Fruit fly (Drosophila melanogaster): ENCODE data around the gene CG4593.

CG4593 gene

DNA sequence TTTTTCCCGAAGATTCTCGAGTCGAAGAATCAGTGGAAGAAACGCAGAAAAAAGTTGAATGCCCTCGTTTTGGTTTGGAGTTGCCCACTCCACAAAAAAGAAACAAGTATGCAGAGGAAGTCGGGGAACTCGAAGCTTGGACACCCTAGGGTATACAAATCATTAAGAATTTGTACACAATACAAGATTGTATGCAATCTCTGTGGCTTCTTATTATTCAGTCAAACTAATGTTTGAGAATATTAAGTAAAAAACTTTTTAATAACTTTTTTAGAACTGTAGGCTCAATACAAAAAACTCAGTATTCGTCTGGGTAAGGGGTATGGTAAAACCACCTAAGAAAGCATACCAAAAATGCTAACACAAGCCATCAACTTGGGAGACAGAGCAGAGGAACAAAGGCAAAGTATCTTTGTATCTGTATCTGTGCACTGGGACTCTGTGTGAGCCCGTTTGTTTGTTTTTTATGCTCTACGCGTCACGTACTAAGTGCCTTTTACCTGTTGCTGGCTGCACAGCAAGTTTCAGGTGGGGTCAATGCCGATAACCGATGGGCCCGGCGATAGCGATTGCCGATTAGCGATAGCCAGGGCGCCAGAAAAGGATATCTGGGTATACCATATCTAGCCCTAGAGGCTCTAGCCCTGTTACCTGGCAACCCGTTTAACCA, 28.4 kb upstream of the CG4593 start:
- TF ChIP-seq h (optimal IDR thresholded peaks at IDR 0.05) (no peak), Sin3A (optimal IDR thresholded peaks at IDR 0.05) (no peak), psq (optimal IDR thresholded peaks at IDR 0.05) (no peak), insv (optimal IDR thresholded peaks at IDR 0.05) (no peak), Myc (optimal IDR thresholded peaks at IDR 0.05) (no peak), ttk (optimal IDR thresholded peaks at IDR 0.05) (no peak)

DNA sequence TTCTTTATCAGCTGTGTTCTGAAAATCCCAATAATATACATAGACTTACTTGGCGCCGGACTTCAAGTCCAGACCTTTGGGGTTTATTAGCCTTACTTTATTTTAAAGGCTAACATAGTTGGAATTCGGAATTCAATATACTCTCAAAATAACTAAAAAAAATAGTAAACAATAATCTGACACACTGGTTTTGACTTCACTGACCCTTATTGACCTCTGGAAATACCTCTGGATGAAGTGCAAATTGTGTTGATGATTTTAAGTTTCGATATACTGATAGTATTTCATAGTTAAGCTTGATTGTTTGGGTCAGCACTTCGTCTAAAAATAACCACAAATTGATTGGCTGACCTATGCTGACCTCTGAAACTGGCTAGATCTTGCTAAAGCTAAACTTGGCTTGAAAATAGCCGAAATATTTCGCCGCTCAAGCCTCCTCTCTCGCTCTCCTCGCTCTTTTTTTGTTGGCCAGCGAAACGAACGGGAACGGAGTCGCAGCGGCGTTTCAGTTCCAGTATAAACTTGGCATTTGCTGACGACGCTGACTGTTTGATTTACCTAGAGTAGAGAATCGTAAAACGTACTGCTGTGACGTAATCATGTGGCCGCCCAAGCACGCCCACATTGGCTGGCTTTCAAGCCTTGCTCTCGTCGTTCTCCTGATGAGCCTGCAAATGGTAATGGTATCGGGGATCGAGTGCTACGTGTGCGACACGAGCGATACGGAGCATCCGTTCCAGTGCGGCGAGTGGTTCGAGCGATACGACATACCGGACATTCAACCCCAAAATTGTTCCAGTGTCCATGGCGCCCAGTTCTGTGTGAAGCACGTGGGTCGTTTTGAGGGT, 27.5 kb upstream of the CG4593 start, which contains the start of gene bou:
Gene bou (plus strand): TSS at position 507 of the 848 bp plus-strand sequence.
- no peak for TF ChIP-seq insv (optimal IDR thresholded peaks at IDR 0.05)
- TF ChIP-seq Sin3A (optimal IDR thresholded peaks at IDR 0.05): no peak
- no peak for TF ChIP-seq Myc (optimal IDR thresholded peaks at IDR 0.05)
- TF ChIP-seq psq (optimal IDR thresholded peaks at IDR 0.05): no peak
- no peak for TF ChIP-seq h (optimal IDR thresholded peaks at IDR 0.05)
- no peak for TF ChIP-seq ttk (optimal IDR thresholded peaks at IDR 0.05)

DNA sequence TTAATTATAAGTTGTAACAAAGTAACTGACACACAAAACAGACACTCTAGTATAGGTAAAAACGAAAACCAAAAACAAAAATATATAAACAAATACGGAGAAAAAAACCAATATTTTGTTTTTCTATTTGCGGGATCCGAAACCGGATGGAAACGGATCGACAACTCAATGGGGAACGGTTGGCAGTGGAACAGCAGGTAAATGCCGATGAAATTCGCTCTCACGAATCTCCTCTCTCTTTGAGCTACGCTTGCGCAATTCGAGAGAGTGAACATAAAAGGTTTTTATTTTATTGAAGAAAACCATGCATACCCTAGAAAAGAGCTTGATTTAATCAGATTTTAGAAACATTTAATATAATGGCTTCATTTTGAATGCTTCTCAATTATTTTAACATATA, 26.6 kb upstream of the CG4593 start:
- TF ChIP-seq h (optimal IDR thresholded peaks at IDR 0.05): no peak
- no peak for TF ChIP-seq psq (optimal IDR thresholded peaks at IDR 0.05)
- TF ChIP-seq Myc (optimal IDR thresholded peaks at IDR 0.05): no peak
- no peak for TF ChIP-seq ttk (optimal IDR thresholded peaks at IDR 0.05)
- TF ChIP-seq insv (optimal IDR thresholded peaks at IDR 0.05): no peak
- no peak for TF ChIP-seq Sin3A (optimal IDR thresholded peaks at IDR 0.05)

DNA sequence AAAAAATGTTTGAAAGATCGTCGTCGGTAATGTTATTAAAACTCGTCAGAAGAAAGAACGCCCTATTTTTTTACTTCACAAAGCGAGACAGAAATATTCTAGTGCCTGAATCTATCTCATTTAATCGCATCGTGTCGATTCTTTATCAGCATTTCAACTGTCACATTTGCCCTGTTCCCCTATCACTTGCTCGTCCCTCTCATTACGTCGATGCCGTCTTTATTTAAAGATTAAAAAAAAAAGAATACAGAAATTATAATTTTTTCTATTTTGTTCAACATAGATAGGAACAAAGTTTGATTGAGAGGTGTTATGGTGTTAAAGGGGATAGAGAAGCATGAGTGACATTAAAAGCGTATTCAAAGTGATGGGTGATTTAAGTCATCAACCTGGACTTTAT, 25.6 kb upstream of the CG4593 start:
- TF ChIP-seq ttk (optimal IDR thresholded peaks at IDR 0.05) (no peak), Myc (optimal IDR thresholded peaks at IDR 0.05) (no peak), psq (optimal IDR thresholded peaks at IDR 0.05) (no peak), h (optimal IDR thresholded peaks at IDR 0.05) (no peak)

DNA sequence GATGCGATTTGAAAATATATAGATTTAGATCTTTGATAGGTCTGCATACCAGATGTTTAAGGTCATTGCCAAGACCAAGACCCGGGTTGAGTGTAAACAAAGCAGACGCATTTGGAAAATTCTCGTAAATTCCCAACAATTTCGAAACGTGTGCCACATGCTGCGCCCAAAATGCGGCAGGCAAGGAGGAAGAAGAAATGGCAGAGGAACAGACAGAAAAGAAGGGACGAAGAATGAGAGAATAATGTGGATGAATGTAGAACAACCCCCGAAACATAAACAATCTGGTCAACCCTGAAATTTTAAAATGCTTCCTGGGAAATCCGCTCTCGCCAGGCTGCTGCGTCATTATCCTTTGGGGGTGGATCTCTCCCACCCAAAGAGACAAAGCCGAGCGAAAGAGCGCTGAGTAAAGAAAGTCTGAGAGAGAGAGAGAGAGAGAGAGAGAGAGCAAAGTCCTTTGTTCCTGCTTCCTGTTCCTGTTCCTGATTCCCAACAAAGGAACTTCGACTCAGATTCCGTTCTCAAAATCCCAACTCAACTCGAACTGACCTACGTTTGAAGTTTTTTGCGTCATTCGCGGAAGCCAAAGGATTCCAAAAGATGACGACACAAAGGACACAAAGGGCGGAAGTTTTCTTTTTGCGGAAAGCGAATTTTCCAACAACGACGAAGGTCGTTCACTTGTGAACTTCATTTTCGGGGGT, 24.9 kb upstream of the CG4593 start:
- TF ChIP-seq Sin3A (optimal IDR thresholded peaks at IDR 0.05): no peak
- TF ChIP-seq insv (optimal IDR thresholded peaks at IDR 0.05): no peak
- no peak for TF ChIP-seq Myc (optimal IDR thresholded peaks at IDR 0.05)
- no peak for TF ChIP-seq ttk (optimal IDR thresholded peaks at IDR 0.05)
- TF ChIP-seq h (optimal IDR thresholded peaks at IDR 0.05): no peak
- no peak for TF ChIP-seq psq (optimal IDR thresholded peaks at IDR 0.05)

DNA sequence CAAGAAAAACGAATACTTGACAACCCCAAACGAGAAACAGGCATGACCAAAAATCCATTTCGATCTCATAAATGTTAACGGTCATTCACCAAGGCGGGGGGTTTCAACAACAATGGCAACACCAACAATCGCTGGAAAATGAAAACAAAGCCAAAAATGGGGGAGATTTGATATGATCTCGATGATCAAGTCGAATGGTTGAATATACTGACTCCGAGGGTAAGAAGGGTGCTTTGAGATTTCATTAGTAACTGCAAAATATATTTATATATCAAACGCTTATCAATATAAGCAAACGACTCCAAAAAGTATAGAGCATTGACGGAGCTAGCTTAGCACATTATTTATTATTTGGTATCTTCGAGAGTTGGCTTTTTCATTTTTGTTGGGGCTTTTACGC, 23.6 kb upstream of the CG4593 start:
- TF ChIP-seq Sin3A (optimal IDR thresholded peaks at IDR 0.05) (no peak), h (optimal IDR thresholded peaks at IDR 0.05) (no peak), ttk (optimal IDR thresholded peaks at IDR 0.05) (no peak), insv (optimal IDR thresholded peaks at IDR 0.05) (no peak), Myc (optimal IDR thresholded peaks at IDR 0.05) (no peak), psq (optimal IDR thresholded peaks at IDR 0.05) (no peak)

DNA sequence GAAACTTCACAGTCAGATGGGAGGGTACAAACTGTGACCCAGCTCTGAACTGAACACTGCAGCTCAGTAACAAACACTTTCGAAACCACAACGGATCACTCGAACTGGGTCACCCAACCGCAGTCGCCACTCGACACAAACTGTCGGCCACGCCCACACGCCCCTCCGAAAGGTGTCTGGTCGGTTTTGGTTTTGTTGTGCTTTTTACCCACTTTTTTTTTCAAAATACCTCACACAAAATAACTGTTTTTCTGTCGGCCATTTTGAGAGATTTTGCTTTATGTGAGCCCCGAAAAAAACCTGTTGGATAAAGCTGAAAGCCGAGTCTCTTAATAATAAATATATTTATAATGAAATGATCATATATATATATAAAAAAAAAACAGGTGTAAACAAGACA, 22.4 kb upstream of the CG4593 start, which contains the start of gene ogre:
Gene ogre (minus strand): TSS at position 33 of the 400 bp plus-strand sequence.
- TF ChIP-seq ttk (optimal IDR thresholded peaks at IDR 0.05) (no peak), psq (optimal IDR thresholded peaks at IDR 0.05) (no peak), Sin3A (optimal IDR thresholded peaks at IDR 0.05) (no peak), h (optimal IDR thresholded peaks at IDR 0.05) (no peak), insv (optimal IDR thresholded peaks at IDR 0.05) (no peak), Myc (optimal IDR thresholded peaks at IDR 0.05) (no peak)

DNA sequence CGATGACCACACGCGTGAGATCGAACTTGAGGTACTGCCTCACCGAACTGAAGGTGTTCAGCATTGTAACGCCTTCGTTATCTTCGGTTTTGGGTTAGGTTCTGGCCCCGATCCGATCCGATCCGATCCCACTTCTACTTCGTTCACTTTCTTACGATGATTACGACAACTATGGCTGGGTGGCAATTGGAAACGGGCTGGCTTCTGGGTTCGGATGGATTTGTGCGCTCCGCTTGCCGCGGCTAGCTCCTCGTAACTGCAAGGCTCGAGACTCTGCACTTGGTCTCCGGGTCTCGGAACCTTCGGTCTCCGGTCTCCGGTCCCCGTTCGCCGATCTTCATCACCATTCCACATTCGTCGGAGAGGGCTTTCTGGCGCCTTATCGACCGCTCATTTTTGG, 20.3 kb upstream of the CG4593 start, which contains the start of gene Inx7:
Gene Inx7 (minus strand): TSS at position 263 of the 400 bp plus-strand sequence.
- no peak for TF ChIP-seq ttk (optimal IDR thresholded peaks at IDR 0.05)
- TF ChIP-seq insv (optimal IDR thresholded peaks at IDR 0.05): no peak
- no peak for TF ChIP-seq h (optimal IDR thresholded peaks at IDR 0.05)
- TF ChIP-seq psq (optimal IDR thresholded peaks at IDR 0.05): no peak
- no peak for TF ChIP-seq Myc (optimal IDR thresholded peaks at IDR 0.05)
- no peak for TF ChIP-seq Sin3A (optimal IDR thresholded peaks at IDR 0.05)

DNA sequence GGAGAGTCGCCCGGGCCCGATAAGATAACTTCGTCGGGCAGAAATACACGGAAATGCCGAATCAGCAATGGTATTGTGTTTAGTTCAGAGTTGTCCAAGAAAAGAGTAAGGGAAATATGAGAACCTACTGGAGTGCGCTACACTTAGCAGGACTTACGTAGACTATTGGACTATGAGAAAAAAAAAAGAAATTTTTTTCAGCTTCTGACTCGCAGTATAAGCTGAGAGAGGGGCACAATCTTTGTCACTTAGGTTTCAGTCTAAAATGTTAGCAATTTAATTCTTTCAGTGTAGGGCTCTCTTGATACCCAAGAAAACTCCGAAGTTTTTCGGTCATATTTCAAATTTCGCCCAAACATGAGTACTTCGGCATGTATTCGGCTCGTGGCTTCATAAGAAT, 19.9 kb upstream of the CG4593 start:
- TF ChIP-seq h (optimal IDR thresholded peaks at IDR 0.05) (no peak), ttk (optimal IDR thresholded peaks at IDR 0.05) (no peak), psq (optimal IDR thresholded peaks at IDR 0.05) (no peak), Sin3A (optimal IDR thresholded peaks at IDR 0.05) (no peak), insv (optimal IDR thresholded peaks at IDR 0.05) (no peak), Myc (optimal IDR thresholded peaks at IDR 0.05) (no peak)

DNA sequence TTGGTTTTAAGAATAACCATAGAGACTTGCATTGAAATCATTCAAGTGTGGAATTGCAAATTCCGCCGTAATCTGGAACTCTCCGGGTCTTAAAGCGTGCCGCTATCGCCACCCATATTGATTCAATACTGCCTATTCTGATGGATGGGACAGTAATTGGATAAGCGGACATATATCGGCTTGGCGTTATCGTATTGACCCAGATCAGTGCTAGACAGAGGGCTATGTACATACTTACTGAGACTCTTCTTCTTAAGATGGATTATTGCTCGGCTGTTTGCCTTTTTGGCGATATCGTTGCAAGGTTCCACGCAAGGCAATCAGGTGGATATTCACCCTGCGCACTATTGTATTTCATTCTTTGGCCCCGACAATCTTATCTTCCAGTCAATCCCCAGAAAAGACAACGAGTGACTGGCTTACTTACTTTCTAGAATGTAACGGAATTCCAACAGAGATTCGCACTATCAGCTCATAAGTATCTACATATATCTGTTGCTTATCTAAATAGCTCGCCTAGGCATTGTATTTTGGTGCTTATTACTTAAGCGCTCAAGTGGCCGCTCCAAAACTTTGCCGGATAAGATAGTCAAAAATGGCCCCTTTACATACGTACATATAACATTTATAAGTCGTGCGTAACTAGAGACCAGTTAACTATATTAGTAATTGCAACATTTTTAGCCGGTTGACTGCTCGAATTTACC, 19.1 kb upstream of the CG4593 start:
- no peak for TF ChIP-seq h (optimal IDR thresholded peaks at IDR 0.05)
- no peak for TF ChIP-seq insv (optimal IDR thresholded peaks at IDR 0.05)
- TF ChIP-seq Myc (optimal IDR thresholded peaks at IDR 0.05): no peak
- TF ChIP-seq Sin3A (optimal IDR thresholded peaks at IDR 0.05): no peak
- no peak for TF ChIP-seq psq (optimal IDR thresholded peaks at IDR 0.05)
- TF ChIP-seq ttk (optimal IDR thresholded peaks at IDR 0.05): no peak

DNA sequence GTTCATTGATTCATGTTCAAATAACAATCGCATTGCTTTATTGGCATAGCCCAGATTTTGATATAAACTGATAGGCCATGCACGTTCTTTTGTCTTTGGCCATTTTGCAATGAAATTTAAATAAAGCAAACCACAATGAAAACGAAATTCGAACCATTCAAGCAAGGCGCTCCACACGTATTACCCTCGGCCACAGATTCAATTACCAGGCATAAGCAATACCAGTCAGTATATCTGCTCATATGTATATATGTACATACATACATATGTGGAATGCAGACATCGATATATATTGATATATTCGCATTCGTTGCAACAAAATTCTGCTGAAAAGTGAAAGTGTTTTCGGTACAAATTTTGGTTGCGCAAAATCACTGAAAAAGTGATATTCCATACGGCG, 18.4 kb upstream of the CG4593 start:
- TF ChIP-seq h (optimal IDR thresholded peaks at IDR 0.05): no peak
- no peak for TF ChIP-seq Myc (optimal IDR thresholded peaks at IDR 0.05)
- TF ChIP-seq insv (optimal IDR thresholded peaks at IDR 0.05): no peak
- no peak for TF ChIP-seq Sin3A (optimal IDR thresholded peaks at IDR 0.05)
- TF ChIP-seq ttk (optimal IDR thresholded peaks at IDR 0.05): no peak
- TF ChIP-seq psq (optimal IDR thresholded peaks at IDR 0.05): no peak

All from Kc167 (cell line).